Worm (Caenorhabditis elegans): Measurements from ENCODE around the gene ugt-54.

DNA sequence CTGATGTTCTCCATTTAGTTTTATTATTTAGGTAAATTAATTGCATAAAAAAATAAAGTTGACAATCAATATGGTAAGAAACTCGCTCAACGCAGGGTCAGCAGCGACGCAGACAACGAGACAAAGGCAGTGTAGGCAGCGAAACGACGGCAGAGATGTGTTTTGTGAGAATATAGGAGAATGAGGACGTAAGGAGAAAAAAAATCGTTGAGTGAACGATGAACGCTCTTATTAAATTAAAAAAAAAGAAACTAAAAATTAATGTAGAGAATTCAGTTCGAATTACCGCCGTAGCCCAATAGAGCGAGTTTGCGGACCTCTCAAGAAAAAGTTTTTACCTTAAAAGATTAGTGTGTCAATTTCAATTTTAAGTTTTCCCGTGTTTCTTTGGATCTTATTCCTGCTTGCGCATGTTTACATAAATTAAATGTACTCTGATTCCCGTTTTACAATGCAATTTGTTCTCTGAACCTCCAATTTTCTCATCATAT is 6.7 kb downstream of the ugt-54 start, which contains the start of gene T25B9.8:
- no peak for TF ChIP-seq unc-62 (GFP tag; optimal IDR thresholded peaks at IDR 0.05)
- TF ChIP-seq ama-1 (optimal IDR thresholded peaks at IDR 0.05) = no peak
- no peak for TF ChIP-seq ama-1 (GFP tag; optimal IDR thresholded peaks at IDR 0.05)
- TF ChIP-seq dpl-1 (GFP tag; optimal IDR thresholded peaks at IDR 0.05) = no peak
- TF ChIP-seq madf-3 (GFP tag; IDR thresholded peaks at IDR 0.05) = no peak
- no peak for TF ChIP-seq pha-4 (tag; optimal IDR thresholded peaks at IDR 0.05)
